Fruit fly (Drosophila melanogaster) Kc167 (cell line): ENCODE results near the gene nes.

Experiments used
- Myc ChIP-seq: fragments of >200 bp; optimal IDR thresholded peaks from 2 replicates; lab custom pipeline; 2017; ENCODE audit warnings: missing external identifiers
- Sin3A ChIP-seq: fragments of >200 bp; optimal IDR thresholded peaks from 2 replicates; lab custom pipeline; 2018; ENCODE audit warnings: missing external identifiers
- h ChIP-seq: fragments of >200 bp; optimal IDR thresholded peaks from 3 replicates; lab custom pipeline; 2018; ENCODE audit warnings: missing external identifiers
- insv ChIP-seq: fragments of >200 bp; optimal IDR thresholded peaks from 3 replicates; lab custom pipeline; 2018; ENCODE audit warnings: missing external identifiers
- psq ChIP-seq: fragments of >200 bp; optimal IDR thresholded peaks from 2 replicates; lab custom pipeline; 2017; ENCODE audit warnings: missing external identifiers
- ttk ChIP-seq: sonication (Bioruptor generic); optimal IDR thresholded peaks from 2 replicates; lab custom pipeline; 2017; ENCODE audit warnings: missing external identifiers

nes gene

dm6 chr3L:19270542-19270941 lies 10.1 kb upstream of the nes start, which contains the start of gene CG14088:
TSS of gene CG14088 (minus strand) at chr3L:19270642.
- TF ChIP-seq Sin3A (lab: Kevin White, UChicago) (no peak), psq (lab: Kevin White, UChicago) (no peak), insv (no peak), Myc (lab: Kevin White, UChicago) (no peak), h (no peak), ttk (lab: Kevin White, UChicago) (no peak)

dm6 chr3L:19268720-19269401 lies 8.4 kb upstream of the nes start, which contains the start of the genes Aldh7A1 and CG14085:
TSS of gene Aldh7A1 (minus strand) at chr3L:19268913.
TSS of gene CG14085 (plus strand) at chr3L:19269351.
- TF ChIP-seq Sin3A (lab: Kevin White, UChicago) = no peak
- no peak for TF ChIP-seq h

- TF ChIP-seq Myc (lab: Kevin White, UChicago) (no peak), insv (no peak), Sin3A (lab: Kevin White, UChicago) (no peak)
Observed at dm6 chr3L:19265761-19266160, 5.3 kb upstream of the nes start, which contains the start of gene CG45081. TSS of gene CG45081 (plus strand) at chr3L:19266061.

- TF ChIP-seq Sin3A (lab: Kevin White, UChicago) (no peak), insv (no peak), psq (lab: Kevin White, UChicago) (no peak), ttk (lab: Kevin White, UChicago) (no peak), h (no peak), Myc (lab: Kevin White, UChicago) (no peak)
Observed at dm6 chr3L:19264141-19264487, 3.6 kb upstream of the nes start, which contains the start of gene Max. TSS of gene Max (minus strand) at chr3L:19264184.

- TF ChIP-seq Myc (lab: Kevin White, UChicago) (no peak), insv (no peak), ttk (lab: Kevin White, UChicago) (no peak), h (no peak), Sin3A (lab: Kevin White, UChicago) (no peak), psq (lab: Kevin White, UChicago) (no peak)
Observed at dm6 chr3L:19263480-19264140, 3.1 kb upstream of the nes start, which contains the start of the genes CG42374 and Mettl5. TSS of gene CG42374 (plus strand) at chr3L:19263766. TSS of gene Mettl5 (plus strand) at chr3L:19263766.

- TF ChIP-seq Myc (lab: Kevin White, UChicago) (no peak), h (no peak), psq (lab: Kevin White, UChicago) (no peak), ttk (lab: Kevin White, UChicago) (no peak), insv (no peak), Sin3A (lab: Kevin White, UChicago) (no peak)
Observed at dm6 chr3L:19261720-19262119, 1.2 kb upstream of the nes start.

dm6 chr3L:19261213-19261612 lies 734 bp upstream of the nes start, which contains the start of gene Bet1:
TSS of gene Bet1 (plus strand) at chr3L:19261394.
- TF ChIP-seq psq (lab: Kevin White, UChicago) (no peak), insv (no peak), h (no peak), Sin3A (lab: Kevin White, UChicago) (no peak), ttk (lab: Kevin White, UChicago) (no peak), Myc (lab: Kevin White, UChicago) (no peak)

dm6 chr3L:19258199-19258598 lies 2.3 kb downstream of the nes start:
- no peak for TF ChIP-seq h
- TF ChIP-seq Myc (lab: Kevin White, UChicago) = no peak
- TF ChIP-seq psq (lab: Kevin White, UChicago) = no peak
- TF ChIP-seq insv = no peak
- no peak for TF ChIP-seq Sin3A (lab: Kevin White, UChicago)
- TF ChIP-seq ttk (lab: Kevin White, UChicago) = no peak

dm6 chr3L:19254715-19255428 lies 5.6 kb downstream of the nes start, which contains the start of the genes mRpL21 and rept:
TSS of gene mRpL21 (minus strand) at chr3L:19255061.
TSS of gene rept (plus strand) at chr3L:19255340.
- TF ChIP-seq psq (lab: Kevin White, UChicago) (no peak), Sin3A (lab: Kevin White, UChicago) (no peak), insv (no peak), ttk (lab: Kevin White, UChicago) (no peak), Myc (lab: Kevin White, UChicago) (no peak), h (no peak)

- no peak for TF ChIP-seq Myc (lab: Kevin White, UChicago)
- TF ChIP-seq insv = no peak
- TF ChIP-seq Sin3A (lab: Kevin White, UChicago) = no peak
- TF ChIP-seq psq (lab: Kevin White, UChicago) = no peak
- TF ChIP-seq ttk (lab: Kevin White, UChicago) = no peak
- TF ChIP-seq h = no peak
Observed at dm6 chr3L:19251643-19252042, 8.8 kb downstream of the nes start.

- TF ChIP-seq h (no peak), ttk (lab: Kevin White, UChicago) (no peak), insv (no peak), Myc (lab: Kevin White, UChicago) (no peak), psq (lab: Kevin White, UChicago) (no peak), Sin3A (lab: Kevin White, UChicago) (no peak)
Observed at dm6 chr3L:19237780-19238179, 22.7 kb downstream of the nes start.

dm6 chr3L:19236554-19236953 lies 23.9 kb downstream of the nes start:
- no peak for TF ChIP-seq h
- TF ChIP-seq psq (lab: Kevin White, UChicago) = no peak
- TF ChIP-seq Myc (lab: Kevin White, UChicago) = no peak
- TF ChIP-seq ttk (lab: Kevin White, UChicago) = no peak
- no peak for TF ChIP-seq insv
- no peak for TF ChIP-seq Sin3A (lab: Kevin White, UChicago)
